Fruit fly (Drosophila melanogaster) whole organism, embryonic: Measurements from ENCODE around the gene Hn.

Experiments
- Bdp1 ChIP-seq: fragments of 200-800 bp; sonication (Bioruptor generic); optimal IDR thresholded peaks from 3 replicates; lab custom pipeline; 2016; ENCODE audit warnings: missing biosample characterization, missing genetic modification characterization
- CG10267 ChIP-seq: fragments of 200-800 bp; sonication (Bioruptor generic); optimal IDR thresholded peaks from 2 replicates; lab custom pipeline; 2018; ENCODE audit warnings: missing biosample characterization, mild to moderate bottlenecking, missing genetic modification characterization, moderate library complexity
- CG10431 ChIP-seq: fragments of 200-800 bp; sonication (Bioruptor generic); optimal IDR thresholded peaks from 3 replicates; lab custom pipeline; 2018; ENCODE audit warnings: missing biosample characterization, mild to moderate bottlenecking, missing genetic modification characterization
- CG11504 ChIP-seq: fragments of 200-800 bp; sonication (Bioruptor generic); optimal IDR thresholded peaks from 3 replicates; lab custom pipeline; 2019; ENCODE audit warnings: missing biosample characterization, mild to moderate bottlenecking, missing genetic modification characterization, moderate library complexity
- CG12769 ChIP-seq: fragments of 200-800 bp; sonication (Bioruptor generic); optimal IDR thresholded peaks from 2 replicates; lab custom pipeline; 2019; ENCODE audit warnings: missing biosample characterization, mild to moderate bottlenecking, missing genetic modification characterization, moderate library complexity
- CG13624 ChIP-seq: fragments of 200-800 bp; sonication (Bioruptor generic); optimal IDR thresholded peaks from 2 replicates; lab custom pipeline; 2016; ENCODE audit warnings: missing biosample characterization, missing genetic modification characterization
- CG15514 ChIP-seq: fragments of 200-800 bp; sonication (Bioruptor generic); optimal IDR thresholded peaks from 3 replicates; lab custom pipeline; 2017; ENCODE audit warnings: missing biosample characterization, missing genetic modification characterization, mild to moderate bottlenecking, moderate library complexity, missing genetic modification reagents
- CG17385 ChIP-seq: fragments of 200-800 bp; sonication (Bioruptor generic); optimal IDR thresholded peaks from 3 replicates; lab custom pipeline; 2018; ENCODE audit warnings: missing biosample characterization, mild to moderate bottlenecking, missing genetic modification characterization
- CG18011 ChIP-seq: fragments of 200-800 bp; sonication (Bioruptor generic); optimal IDR thresholded peaks from 2 replicates; lab custom pipeline; 2017; ENCODE audit warnings: missing biosample characterization, missing genetic modification characterization, mild to moderate bottlenecking, moderate library complexity, missing genotype
- CG2199 ChIP-seq: fragments of 200-800 bp; sonication (Bioruptor generic); IDR thresholded peaks from 3 replicates; pipeline ENCODE4 v1.3.6; 2022; ENCODE audit warnings: missing biosample characterization, missing genetic modification characterization
- CG2678 ChIP-seq: fragments of 200-800 bp; sonication (Bioruptor generic); optimal IDR thresholded peaks from 3 replicates; lab custom pipeline; 2019; ENCODE audit warnings: missing biosample characterization, mild to moderate bottlenecking, missing genetic modification characterization, moderate library complexity
- CG32532 ChIP-seq: fragments of 200-800 bp; sonication (Bioruptor generic); IDR thresholded peaks from 2 replicates; pipeline ENCODE4 v1.3.6; 2022; ENCODE audit warnings: missing biosample characterization, missing genetic modification characterization
- CG34376 ChIP-seq: fragments of 200-800 bp; sonication (Bioruptor generic); optimal IDR thresholded peaks from 2 replicates; lab custom pipeline; 2018; ENCODE audit warnings: missing biosample characterization, mild to moderate bottlenecking, missing genetic modification characterization
- CG4360 ChIP-seq: fragments of 200-800 bp; sonication (Bioruptor generic); IDR thresholded peaks from 2 replicates; pipeline ENCODE4 v1.3.6; 2022; ENCODE audit warnings: missing biosample characterization, missing genetic modification characterization
- CG6175 ChIP-seq: fragments of 200-800 bp; sonication (Bioruptor generic); IDR thresholded peaks from 3 replicates; pipeline ENCODE4 v1.3.6; 2022; ENCODE audit warnings: missing biosample characterization, missing genetic modification characterization
- CG6791 ChIP-seq: fragments of 200-800 bp; sonication (Bioruptor generic); IDR thresholded peaks from 3 replicates; pipeline ENCODE4 v1.3.6; 2022; ENCODE audit warnings: missing biosample characterization, missing genetic modification characterization; ENCODE audit not compliant: partially characterized antibody
- CG6813 ChIP-seq: fragments of 200-800 bp; sonication (Bioruptor generic); optimal IDR thresholded peaks from 2 replicates; lab custom pipeline; 2017; ENCODE audit warnings: missing biosample characterization, missing genetic modification characterization, mild to moderate bottlenecking, moderate library complexity, missing genetic modification reagents
- CG9437 ChIP-seq: fragments of 200-800 bp; sonication (Bioruptor generic); optimal IDR thresholded peaks from 2 replicates; lab custom pipeline; 2018; ENCODE audit warnings: missing biosample characterization, mild to moderate bottlenecking, missing genetic modification characterization
- Deaf1 ChIP-seq: fragments of 200-800 bp; optimal IDR thresholded peaks from 3 replicates; lab custom pipeline; 2019; ENCODE audit warnings: missing biosample characterization, mild to moderate bottlenecking, missing genetic modification characterization, moderate library complexity
- Dip3 ChIP-seq: fragments of 200-800 bp; sonication (Bioruptor generic); optimal IDR thresholded peaks from 3 replicates; lab custom pipeline; 2016; ENCODE audit warnings: missing biosample characterization, missing genetic modification characterization
- Drgx ChIP-seq: fragments of 200-800 bp; sonication (Bioruptor generic); IDR thresholded peaks from 2 replicates; pipeline ENCODE4 v1.3.6; 2022; ENCODE audit warnings: missing biosample characterization, missing genetic modification characterization
- Hand ChIP-seq: fragments of 200-800 bp; sonication (Bioruptor generic); optimal IDR thresholded peaks from 2 replicates; lab custom pipeline; 2017; ENCODE audit warnings: mild to moderate bottlenecking, missing biosample characterization, missing genetic modification reagents, missing genetic modification characterization
- Hr78 ChIP-seq, 2 experiments: fragments of 200-800 bp in 1 of 2; fragments of >200 bp in 1 of 2; sonication (Bioruptor generic) in 1 of 2; optimal IDR thresholded peaks; 2 replicates each; lab custom pipeline; 2017 to 2019; ENCODE audit warnings: missing biosample characterization in 2 of 2, missing genetic modification characterization in 2 of 2, mild to moderate bottlenecking in 1 of 2, moderate library complexity in 1 of 2
- Max ChIP-seq: fragments of 200-800 bp; sonication (Bioruptor generic); optimal IDR thresholded peaks from 2 replicates; lab custom pipeline; 2016; ENCODE audit warnings: missing biosample characterization, mild to moderate bottlenecking, missing genetic modification characterization
- Trl ChIP-seq, 3 experiments: fragments of >200 bp in 2 of 3; fragments of 200-800 bp in 1 of 3; sonication (Bioruptor generic) in 1 of 3; optimal IDR thresholded peaks; 2 replicates in 1 of 3; 3 replicates in 2 of 3; lab custom pipeline; 2016 to 2017; ENCODE audit warnings: missing biosample characterization in 1 of 3, missing genetic modification characterization in 1 of 3
- ab ChIP-seq: fragments of 200-800 bp; sonication (Bioruptor generic); optimal IDR thresholded peaks from 2 replicates; lab custom pipeline; 2016; ENCODE audit warnings: missing biosample characterization, missing genetic modification characterization
- ash1 ChIP-seq: fragments of 200-800 bp; sonication (Bioruptor generic); optimal IDR thresholded peaks from 2 replicates; lab custom pipeline; 2018; ENCODE audit warnings: missing biosample characterization, mild to moderate bottlenecking, missing genetic modification characterization
- bigmax ChIP-seq: fragments of 200-800 bp; sonication (Bioruptor generic); optimal IDR thresholded peaks from 2 replicates; lab custom pipeline; 2018; ENCODE audit warnings: missing biosample characterization, mild to moderate bottlenecking, missing genetic modification characterization
- bsh ChIP-seq, 2 experiments: fragments of 200-800 bp; sonication (Bioruptor generic); optimal IDR thresholded peaks; 2 replicates each; lab custom pipeline; 2017 to 2018; ENCODE audit warnings: mild to moderate bottlenecking in 2 of 2, missing biosample characterization in 2 of 2, missing genetic modification characterization in 2 of 2, moderate library complexity in 1 of 2
- chinmo ChIP-seq: fragments of 200-800 bp; sonication (Bioruptor generic); IDR thresholded peaks from 4 replicates; pipeline ENCODE4 v1.3.6; 2022; ENCODE audit warnings: missing biosample characterization, missing genetic modification characterization; ENCODE audit not compliant: partially characterized antibody
- eve ChIP-seq, 2 experiments: fragments of >200 bp; optimal IDR thresholded peaks; 2 replicates each; lab custom pipeline; 2017; ENCODE audit warnings: missing biosample characterization in 2 of 2, missing genetic modification characterization in 2 of 2
- exex ChIP-seq: fragments of 200-800 bp; sonication (Bioruptor generic); optimal IDR thresholded peaks from 4 replicates; lab custom pipeline; 2018; ENCODE audit warnings: missing biosample characterization, mild to moderate bottlenecking, missing genetic modification characterization, moderate library complexity
- ftz-f1 ChIP-seq: fragments of 200-800 bp; sonication (Bioruptor generic); optimal IDR thresholded peaks from 2 replicates; lab custom pipeline; 2016; ENCODE audit warnings: missing biosample characterization, missing genetic modification characterization
- gem ChIP-seq: fragments of 200-800 bp; sonication (Bioruptor generic); optimal IDR thresholded peaks from 2 replicates; lab custom pipeline; 2019; ENCODE audit warnings: missing biosample characterization, mild to moderate bottlenecking, missing genetic modification characterization, moderate library complexity
- hbn ChIP-seq: fragments of 200-800 bp; sonication (Bioruptor generic); IDR thresholded peaks from 2 replicates; pipeline ENCODE4 v1.3.6; 2022; ENCODE audit warnings: missing biosample characterization, missing genetic modification characterization; ENCODE audit not compliant: partially characterized antibody
- her ChIP-seq: fragments of 200-800 bp; sonication (Bioruptor generic); optimal IDR thresholded peaks from 2 replicates; lab custom pipeline; 2016; ENCODE audit warnings: missing biosample characterization, missing genetic modification characterization
- nau ChIP-seq: fragments of 200-800 bp; sonication (Bioruptor generic); optimal IDR thresholded peaks from 3 replicates; lab custom pipeline; 2017; ENCODE audit warnings: missing biosample characterization, mild to moderate bottlenecking, missing genetic modification characterization, missing genetic modification reagents
- onecut ChIP-seq: fragments of 200-800 bp; sonication (Bioruptor generic); IDR thresholded peaks from 2 replicates; pipeline ENCODE4 v1.3.6; 2022; ENCODE audit warnings: missing biosample characterization, missing genetic modification characterization
- pan ChIP-seq, 4 experiments: fragments of >200 bp in 3 of 4; fragments of 200-800 bp in 1 of 4; sonication (Bioruptor generic) in 1 of 4; optimal IDR thresholded peaks in 3 of 4; IDR thresholded peaks in 1 of 4; 2 replicates each; pipeline versions ENCODE4 v1.3.6 to Lab custom; 2017 to 2022; ENCODE audit warnings: missing biosample characterization in 2 of 4, missing genetic modification characterization in 2 of 4, mixed read lengths in 1 of 4
- pfk ChIP-seq: fragments of 200-800 bp; sonication (Bioruptor generic); optimal IDR thresholded peaks from 2 replicates; lab custom pipeline; 2018; ENCODE audit warnings: missing biosample characterization, mild to moderate bottlenecking, missing genetic modification characterization, moderate library complexity
- sqz ChIP-seq: fragments of 200-800 bp; sonication (Bioruptor generic); optimal IDR thresholded peaks from 3 replicates; lab custom pipeline; 2018; ENCODE audit warnings: missing biosample characterization, mild to moderate bottlenecking, missing genetic modification characterization
- tap ChIP-seq: fragments of 200-800 bp; optimal IDR thresholded peaks from 3 replicates; lab custom pipeline; 2019; ENCODE audit warnings: missing biosample characterization, mild to moderate bottlenecking, missing genetic modification characterization, moderate library complexity
- unpg ChIP-seq: fragments of 200-800 bp; sonication (Bioruptor generic); optimal IDR thresholded peaks from 3 replicates; lab custom pipeline; 2018; ENCODE audit warnings: missing biosample characterization, mild to moderate bottlenecking, missing genetic modification characterization, moderate library complexity
- vvl ChIP-seq: fragments of 200-800 bp; sonication (Bioruptor generic); IDR thresholded peaks from 2 replicates; pipeline ENCODE4 v1.3.6; 2022; ENCODE audit warnings: missing biosample characterization, missing genetic modification characterization
- yki ChIP-seq: fragments of >200 bp; optimal IDR thresholded peaks from 3 replicates; lab custom pipeline; 2018

The Hn gene

dm6 chr3L:7804406-7805327 is 44.4 kb downstream of the Hn start (continued):
- TF ChIP-seq sqz (GFP tag; lab: Kevin White, UChicago) = peak; percentile 82
- TF ChIP-seq chinmo (GFP tag; lab: Robert Waterston, UW) = peak; percentile 72; the same call in 2 of the 4 replicates
- peak; percentile 16 for TF ChIP-seq Hand
- peak; percentile 75 for TF ChIP-seq exex (tag; lab: Kevin White, UChicago)
- TF ChIP-seq Trl (optimal IDR thresholded peaks at IDR 0.05; lab: Kevin White, UChicago) = peak; percentile 89 to 95
- TF ChIP-seq Trl (GFP tag; optimal IDR thresholded peaks at IDR 0.05; lab: Kevin White, UChicago) = no peak
- TF ChIP-seq her (GFP tag; lab: Kevin White, UChicago) = no peak
- no peak for TF ChIP-seq unpg (GFP tag; lab: Kevin White, UChicago)
- no peak for TF ChIP-seq CG6813
- TF ChIP-seq tap = no peak
- no peak for TF ChIP-seq CG10431 (GFP tag; lab: Kevin White, UChicago)
- no peak for TF ChIP-seq CG13624 (GFP tag; lab: Kevin White, UChicago)
- TF ChIP-seq pfk (GFP tag; lab: Kevin White, UChicago) = no peak
- no peak for TF ChIP-seq nau (GFP tag; lab: Kevin White, UChicago)
- TF ChIP-seq CG10267 (tag; lab: Kevin White, UChicago) = no peak
- no peak for TF ChIP-seq Hr78 (GFP tag; optimal IDR thresholded peaks at IDR 0.05; lab: Kevin White, UChicago)
- peak; percentile 65 for TF ChIP-seq CG11504 (tag; lab: Kevin White, UChicago)
- peak in 1 of 2 experiments; percentile 7 for TF ChIP-seq eve (GFP tag; optimal IDR thresholded peaks at IDR 0.05; lab: Kevin White, UChicago)
- peak; percentile 90 for TF ChIP-seq CG17385
- TF ChIP-seq CG12769 (tag; lab: Kevin White, UChicago) = peak; percentile 22
- TF ChIP-seq, all 482 proteins: peak for 35

dm6 chr3L:7805336-7805803 is 45.1 kb downstream of the Hn start:
- TF ChIP-seq hbn (0 out of 2 replicates have a peak, but pooled peaks have one; percentile 35), pan (optimal IDR thresholded peaks at IDR 0.05; lab: Kevin White, UChicago) (no peak), pan (GFP tag; optimal IDR thresholded peaks at IDR 0.05 in 1 of 2, IDR thresholded peaks at IDR 0.05 in 1 of 2) (no peak), CG4360 (GFP tag; lab: Robert Waterston, UW) (no peak), ftz-f1 (GFP tag; lab: Kevin White, UChicago) (no peak), ab (no peak), CG9437 (GFP tag; lab: Kevin White, UChicago) (peak; percentile 39), CG6175 (GFP tag; lab: Robert Waterston, UW) (no peak), Dip3 (GFP tag; lab: Kevin White, UChicago) (no peak), CG2199 (GFP tag; lab: Robert Waterston, UW) (peak; percentile 33; the same call in 1 of the 3 replicates), bigmax (GFP tag; lab: Kevin White, UChicago) (no peak), CG32532 (GFP tag; lab: Robert Waterston, UW) (peak; percentile 26; the same call in 1 of the 2 replicates), Max (GFP tag; lab: Kevin White, UChicago) (no peak), exex (tag; lab: Kevin White, UChicago) (peak; percentile 34), vvl (GFP tag; lab: Robert Waterston, UW) (peak; percentile 30; the same call in 1 of the 2 replicates), CG34376 (peak; percentile 6), CG6791 (GFP tag; lab: Robert Waterston, UW) (no peak), Drgx (GFP tag; lab: Robert Waterston, UW) (peak; percentile 31; the same call in 1 of the 2 replicates), Deaf1 (tag; lab: Kevin White, UChicago) (peak; percentile 21), bsh (GFP tag; optimal IDR thresholded peaks at IDR 0.05; lab: Kevin White, UChicago) (peak in 1 of 2 experiments; percentile 29), onecut (GFP tag; lab: Robert Waterston, UW) (no peak), CG15514 (GFP tag; lab: Kevin White, UChicago) (peak; percentile 20), CG2678 (tag; lab: Kevin White, UChicago) (no peak), Bdp1 (GFP tag; lab: Kevin White, UChicago) (no peak), ash1 (no peak), gem (no peak), yki (lab: Kevin White, UChicago) (peak; percentile 27), CG18011 (no peak), eve (GFP tag; optimal IDR thresholded peaks at IDR 0.05; lab: Kevin White, UChicago) (peak in 1 of 2 experiments; percentile 1)
